Worm (Caenorhabditis elegans) whole organism, L2 larva: ENCODE measurements around the gene Y34B4A.10.

Experiments used
- R02D3.7 ChIP-seq: fragments of 150-350 bp; optimal IDR thresholded peaks from 2 replicates; lab custom pipeline; 2014; ENCODE audit warnings: missing biosample characterization, missing genetic modification characterization
- alr-1 ChIP-seq: fragments of 150-350 bp; optimal IDR thresholded peaks from 2 replicates; lab custom pipeline; 2014; ENCODE audit warnings: missing biosample characterization, missing genetic modification characterization
- aly-2 ChIP-seq: fragments of 150-350 bp; optimal IDR thresholded peaks from 2 replicates; lab custom pipeline; 2014; ENCODE audit warnings: missing biosample characterization, missing genetic modification characterization
- blmp-1 ChIP-seq: sonication (generic microtip); optimal IDR thresholded peaks from 2 replicates; lab custom pipeline; 2017; ENCODE audit warnings: missing genetic modification characterization, mild to moderate bottlenecking, missing compliant biosample characterization, antibody characterized with exemption, moderate library complexity; ENCODE audit not compliant: insufficient read depth
- ceh-16 ChIP-seq: fragments of 150-350 bp; optimal IDR thresholded peaks from 2 replicates; lab custom pipeline; 2014; ENCODE audit warnings: missing biosample characterization, missing genetic modification characterization
- ceh-82 ChIP-seq: fragments of 150-350 bp; optimal IDR thresholded peaks from 2 replicates; lab custom pipeline; 2014; ENCODE audit warnings: missing biosample characterization, missing genetic modification characterization
- crh-2 ChIP-seq: sonication (generic microtip); optimal IDR thresholded peaks from 2 replicates; lab custom pipeline; 2017; ENCODE audit warnings: missing biosample characterization, missing genetic modification characterization
- dmd-4 ChIP-seq: sonication (generic microtip); optimal IDR thresholded peaks from 2 replicates; lab custom pipeline; 2017; ENCODE audit warnings: missing biosample characterization, missing genetic modification characterization
- egl-27 ChIP-seq: sonication (generic microtip); optimal IDR thresholded peaks from 3 replicates; lab custom pipeline; 2017; ENCODE audit warnings: missing biosample characterization, missing genetic modification reagents, missing genetic modification characterization
- elt-1 ChIP-seq: fragments of 150-350 bp; optimal IDR thresholded peaks from 2 replicates; lab custom pipeline; 2014; ENCODE audit warnings: missing biosample characterization, missing genetic modification characterization
- elt-3 ChIP-seq: sonication (generic microtip); optimal IDR thresholded peaks from 2 replicates; lab custom pipeline; 2017; ENCODE audit warnings: missing biosample characterization, missing genetic modification characterization
- fos-1 ChIP-seq: fragments of 150-350 bp; optimal IDR thresholded peaks from 2 replicates; lab custom pipeline; 2014; ENCODE audit warnings: missing biosample characterization, missing genetic modification characterization
- lin-11 ChIP-seq: fragments of 150-350 bp; sonication (generic microtip); optimal IDR thresholded peaks from 2 replicates; lab custom pipeline; 2014; ENCODE audit warnings: missing biosample characterization, missing genetic modification characterization, inconsistent platforms, mixed read lengths
- lin-13 ChIP-seq: fragments of 150-350 bp; optimal IDR thresholded peaks from 2 replicates; lab custom pipeline; 2014; ENCODE audit warnings: missing biosample characterization, missing genetic modification reagents, missing genetic modification characterization
- nhr-12 ChIP-seq: fragments of 150-350 bp; optimal IDR thresholded peaks from 2 replicates; lab custom pipeline; 2014; ENCODE audit warnings: missing biosample characterization, missing genetic modification characterization
- nhr-129 ChIP-seq: fragments of 150-350 bp; optimal IDR thresholded peaks from 2 replicates; lab custom pipeline; 2014; ENCODE audit warnings: missing biosample characterization, missing genetic modification characterization
- nhr-21 ChIP-seq: fragments of 150-350 bp; optimal IDR thresholded peaks from 2 replicates; lab custom pipeline; 2014; ENCODE audit warnings: missing biosample characterization, missing genetic modification characterization
- nhr-237 ChIP-seq: fragments of 150-350 bp; optimal IDR thresholded peaks from 2 replicates; lab custom pipeline; 2014; ENCODE audit warnings: missing biosample characterization, missing genetic modification characterization
- nhr-25 ChIP-seq: fragments of 150-350 bp; sonication (generic microtip); optimal IDR thresholded peaks from 3 replicates; lab custom pipeline; 2014; ENCODE audit warnings: missing biosample characterization, missing genetic modification characterization
- nhr-6 ChIP-seq: fragments of 150-350 bp; optimal IDR thresholded peaks from 2 replicates; lab custom pipeline; 2014; ENCODE audit warnings: missing biosample characterization, missing genetic modification characterization
- sem-4 ChIP-seq: fragments of 150-350 bp; optimal IDR thresholded peaks from 2 replicates; lab custom pipeline; 2014; ENCODE audit warnings: missing biosample characterization, missing genetic modification reagents, missing genetic modification characterization
- skn-1 ChIP-seq: sonication (generic microtip); optimal IDR thresholded peaks from 2 replicates; lab custom pipeline; 2017; ENCODE audit warnings: missing biosample characterization, missing genetic modification characterization
- sma-9 ChIP-seq, 2 experiments: fragments of 150-350 bp in 1 of 2; sonication (generic microtip) in 1 of 2; optimal IDR thresholded peaks; 2 replicates each; lab custom pipeline; 2014 to 2016; ENCODE audit warnings: missing genetic modification characterization in 2 of 2, mild to moderate bottlenecking in 1 of 2, missing biosample characterization in 1 of 2, missing compliant biosample characterization in 1 of 2, missing genetic modification reagents in 1 of 2, moderate library complexity in 1 of 2
- snpc-4 ChIP-seq: fragments of 150-350 bp; optimal IDR thresholded peaks from 2 replicates; lab custom pipeline; 2014; ENCODE audit warnings: missing biosample characterization, missing genetic modification characterization
- unc-39 ChIP-seq: fragments of 150-350 bp; optimal IDR thresholded peaks from 2 replicates; lab custom pipeline; 2014; ENCODE audit warnings: missing biosample characterization, missing genetic modification characterization
- unc-55 ChIP-seq: fragments of 150-350 bp; sonication (generic microtip); optimal IDR thresholded peaks from 3 replicates; lab custom pipeline; 2014; ENCODE audit warnings: missing biosample characterization, missing genetic modification reagents, missing genetic modification characterization
- zag-1 ChIP-seq: fragments of 150-350 bp; optimal IDR thresholded peaks from 2 replicates; lab custom pipeline; 2014; ENCODE audit warnings: missing biosample characterization, missing genetic modification characterization
- ztf-1 ChIP-seq: fragments of 200-800 bp; sonication (Bioruptor generic); conservative IDR thresholded peaks from 2 replicates; pipeline ENCODE4 v1.3.6; 2022; ENCODE audit warnings: missing genetic modification characterization, missing compliant biosample characterization
- ztf-11 ChIP-seq: sonication (generic microtip); optimal IDR thresholded peaks from 2 replicates; lab custom pipeline; 2017; ENCODE audit warnings: missing biosample characterization, missing genetic modification characterization

The Y34B4A.10 gene

ce11 chrX:5248754-5249153, 949 bp upstream of the Y34B4A.10 start:
- TF ChIP-seq blmp-1 (tag; lab: Kevin White, UChicago) (no peak), elt-1 (no peak), aly-2 (no peak), snpc-4 (tag; lab: Kevin White, UChicago) (no peak), dmd-4 (no peak), nhr-237 (tag; lab: Kevin White, UChicago) (no peak), unc-39 (no peak), zag-1 (tag; lab: Kevin White, UChicago) (no peak), nhr-6 (no peak), nhr-129 (tag; lab: Kevin White, UChicago) (no peak), nhr-25 (no peak), alr-1 (no peak), nhr-12 (tag; lab: Kevin White, UChicago) (no peak), ceh-82 (tag; lab: Kevin White, UChicago) (no peak), unc-55 (GFP tag; lab: Kevin White, UChicago) (no peak), lin-13 (GFP tag; lab: Kevin White, UChicago) (no peak)

DNA sequence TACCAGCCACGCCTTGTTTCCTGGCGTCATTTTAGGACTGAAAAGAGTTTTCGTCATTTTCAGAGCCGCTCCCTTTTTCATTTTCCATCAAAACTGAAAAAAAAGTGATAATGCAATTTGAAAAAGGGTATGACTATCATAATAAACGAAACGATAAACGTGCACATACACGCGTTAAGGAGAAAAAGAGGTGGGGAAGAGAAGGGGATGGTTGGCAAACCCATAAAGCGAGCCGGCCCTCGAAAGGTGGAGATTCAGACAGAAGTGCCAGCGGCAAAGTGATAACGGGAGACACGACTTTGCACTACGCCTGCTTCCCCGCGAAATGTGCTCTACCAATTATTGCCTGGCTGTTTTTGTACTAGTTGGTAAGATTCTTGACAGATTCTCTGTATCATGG, 3.1 kb downstream of the Y34B4A.10 start, which contains the start of gene nspg-14:
nspg-14 (plus strand) TSS at position 250 of the 400 bp plus-strand sequence.
- TF ChIP-seq ztf-11 (tag; lab: Kevin White, UChicago) (no peak), skn-1 (tag; lab: Kevin White, UChicago) (peak; percentile 28), fos-1 (peak; percentile 67), ztf-1 (GFP tag; lab: Robert Waterston, UW) (no peak), crh-2 (peak; percentile 56)

DNA sequence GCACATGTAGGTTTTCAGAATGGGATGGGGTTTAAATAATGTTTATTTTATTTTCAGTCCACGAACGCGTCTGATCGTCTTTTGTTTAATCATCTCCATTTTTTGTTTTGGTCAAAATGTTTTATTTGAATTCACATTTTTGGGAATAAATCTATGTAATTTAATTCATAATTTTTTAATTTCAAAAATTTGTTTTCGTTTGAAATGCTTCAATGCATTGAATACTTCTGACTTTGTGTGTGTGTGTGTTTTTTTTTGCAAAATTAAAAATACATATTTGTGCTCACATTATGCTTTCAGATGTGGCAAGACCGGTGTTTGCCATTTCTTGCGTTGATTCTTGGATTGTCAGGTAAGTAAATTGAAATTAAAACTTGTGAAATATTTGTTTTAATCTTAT, 5.2 kb downstream of the Y34B4A.10 start, which contains the start of gene nspg-13:
nspg-13 (plus strand) TSS at position 301 of the 400 bp plus-strand sequence.
- TF ChIP-seq nhr-237 (tag; lab: Kevin White, UChicago): no peak
- TF ChIP-seq aly-2: no peak
- no peak for TF ChIP-seq ceh-16
- no peak for TF ChIP-seq egl-27 (tag; lab: Kevin White, UChicago)
- TF ChIP-seq nhr-12 (tag; lab: Kevin White, UChicago): no peak

DNA sequence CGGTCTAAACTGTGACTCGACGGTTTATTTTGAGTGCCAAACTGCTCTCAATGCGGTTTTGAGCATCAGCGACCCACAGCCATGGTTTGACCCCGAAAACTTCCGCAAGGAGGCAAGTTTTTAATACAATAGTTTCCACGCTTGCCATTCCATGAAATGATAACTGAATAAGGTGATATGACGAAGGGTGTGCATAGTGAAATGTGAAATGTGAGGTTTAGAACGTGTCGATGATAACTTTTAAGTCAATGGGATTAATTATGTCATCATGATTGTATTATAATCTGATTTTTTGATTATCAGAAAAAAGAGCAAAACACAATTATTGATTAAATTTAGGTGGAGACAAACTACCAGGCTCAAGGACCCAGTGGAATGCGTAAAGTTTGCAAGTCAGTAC, 5.6 kb downstream of the Y34B4A.10 start:
- TF ChIP-seq crh-2 (no peak), lin-13 (GFP tag; lab: Kevin White, UChicago) (no peak), fos-1 (peak; percentile 51), sma-9 (GFP tag; optimal IDR thresholded peaks at IDR 0.05; lab: Kevin White, UChicago) (no peak), sma-9 (tag; optimal IDR thresholded peaks at IDR 0.05; lab: Kevin White, UChicago) (no peak), nhr-21 (no peak), dmd-4 (no peak)

ce11 chrX:5256999-5257398, 7.3 kb downstream of the Y34B4A.10 start, which contains the start of gene nspg-12:
Gene nspg-12, plus strand, starts transcription at chrX:5257299.
- TF ChIP-seq R02D3.7 (tag; lab: Kevin White, UChicago) (no peak), sem-4 (tag; lab: Kevin White, UChicago) (no peak)
- TF ChIP-seq, all 48 proteins: peak for 0

DNA sequence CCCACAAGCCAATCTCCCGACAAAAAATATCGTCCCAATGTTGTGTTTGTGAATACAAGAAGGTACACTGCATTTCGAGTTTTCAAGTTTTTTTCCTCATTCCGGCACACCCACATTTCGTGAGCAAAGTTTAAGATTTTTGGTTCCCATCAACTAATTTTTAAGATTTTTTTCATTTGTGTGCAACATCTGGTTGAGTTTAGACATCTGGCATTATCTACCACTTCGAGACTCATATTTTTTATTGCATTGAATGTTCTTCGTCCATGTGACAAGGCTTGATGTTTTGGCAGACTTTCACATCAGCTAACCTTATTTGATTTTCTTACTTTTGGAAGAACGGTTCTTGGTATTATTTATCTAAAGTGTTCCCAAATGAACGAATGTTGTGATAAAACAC, 10.7 kb downstream of the Y34B4A.10 start:
- TF ChIP-seq blmp-1 (tag; lab: Kevin White, UChicago): no peak
- TF ChIP-seq elt-3 (tag; lab: Kevin White, UChicago): no peak
- TF ChIP-seq lin-11: no peak
- TF ChIP-seq, all 48 proteins: peak for 0

DNA sequence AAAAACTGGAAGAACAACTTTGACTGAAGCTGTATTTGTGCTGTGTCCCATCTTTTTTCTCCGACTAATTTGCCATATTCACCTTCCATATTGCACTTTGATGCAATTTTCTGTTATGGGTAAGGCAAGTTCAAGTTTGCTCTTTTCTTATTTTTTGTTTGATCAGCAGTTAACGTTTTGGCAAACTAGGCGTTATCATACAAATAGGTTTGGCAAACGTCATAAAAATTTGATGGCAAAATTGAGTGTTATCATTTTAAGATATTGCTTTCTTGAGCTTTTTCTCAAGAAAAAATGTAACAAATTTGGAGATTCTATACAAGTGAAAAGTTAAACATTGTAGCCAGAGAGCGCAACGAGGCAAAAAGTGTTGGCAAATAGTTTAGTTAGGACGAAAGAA, 12.3 kb downstream of the Y34B4A.10 start:
- peak; percentile 25 for TF ChIP-seq crh-2
- TF ChIP-seq aly-2: no peak
- TF ChIP-seq sma-9 (GFP tag; optimal IDR thresholded peaks at IDR 0.05; lab: Kevin White, UChicago): peak; percentile 12
- no peak for TF ChIP-seq sma-9 (tag; optimal IDR thresholded peaks at IDR 0.05; lab: Kevin White, UChicago)
- no peak for TF ChIP-seq nhr-237 (tag; lab: Kevin White, UChicago)
- TF ChIP-seq fos-1: peak; percentile 62
- TF ChIP-seq, all 48 proteins: peak for 3
